1 fruit fly cellular context compared by ENCODE assay signal in genomic region chr3L:9856430-9857218, dm6.
A peak's percentile ranks its signal among the peaks of the same experiment; 100 is the strongest.
TF ChIP-seq lines count a peak whose summit lies in the region.

No protein-coding gene starts in this region.

TF ChIP-seq in whole organism, embryonic, 481 proteins besides CTCF, POLR2A, EP300 and RAD21 (continued from another document):
- TF ChIP-seq tx (GFP tag; optimal IDR thresholded peaks at IDR 0.05; lab: Kevin White, UChicago) (no peak), B-H1 (GFP tag; IDR thresholded peaks at IDR 0.05; lab: Robert Waterston, UW) (peak; percentile 59; the same call in 2 of the 3 replicates), CG2712 (tag; optimal IDR thresholded peaks at IDR 0.05; lab: Kevin White, UChicago) (peak; percentile 97), C15 (GFP tag; IDR thresholded peaks at IDR 0.05; lab: Robert Waterston, UW) (no peak), usp (GFP tag; optimal IDR thresholded peaks at IDR 0.05; lab: Kevin White, UChicago) (no peak), chm (GFP tag; IDR thresholded peaks at IDR 0.05; lab: Robert Waterston, UW) (peak; percentile 75), Sox100B (GFP tag; optimal IDR thresholded peaks at IDR 0.05; lab: Kevin White, UChicago) (peak; percentile 85)
TF ChIP-seq in whole organism, embryonic: peak in this region for 285.
